Worm (Caenorhabditis elegans) whole organism, young adult: ENCODE results near the gene C07H6.9.

Source experiments
- nfya-1 ChIP-seq: sonication (generic microtip); optimal IDR thresholded peaks from 2 replicates; lab custom pipeline; 2017; ENCODE audit warnings: antibody characterized with exemption, missing compliant biosample characterization, missing genetic modification characterization, borderline replicate concordance; ENCODE audit not compliant: insufficient read depth
- snpc-3.4 ChIP-seq: sonication (generic microtip); optimal IDR thresholded peaks from 2 replicates; lab custom pipeline; 2017; ENCODE audit warnings: missing genetic modification characterization, mild to moderate bottlenecking, missing compliant biosample characterization, antibody characterized with exemption, moderate library complexity, missing genotype, missing genetic modification reagents

DNA sequence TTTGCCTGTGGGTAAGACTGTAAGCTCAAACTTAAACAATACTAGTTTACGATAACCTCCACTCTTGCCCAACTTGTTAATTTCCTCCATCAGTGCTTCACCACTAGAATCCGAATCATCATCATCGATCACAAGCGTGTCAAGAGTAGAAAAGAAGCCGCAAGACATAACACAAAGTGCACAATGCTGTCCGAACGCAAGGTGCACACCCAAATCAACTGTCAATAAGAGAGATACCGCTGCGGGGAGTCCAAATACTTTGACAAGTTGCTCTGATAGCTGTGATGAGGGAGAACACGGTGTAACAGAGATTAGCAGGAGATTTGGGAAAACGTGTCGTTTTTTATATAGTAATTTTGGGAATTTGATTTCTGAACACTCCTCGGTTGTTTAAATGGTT is 32.1 kb upstream of the C07H6.9 start:
- TF ChIP-seq snpc-3.4 (tag; lab: Kevin White, UChicago) (no peak), nfya-1 (tag; lab: Kevin White, UChicago) (no peak)
